Worm (Caenorhabditis elegans) whole organism, midembryonic: Measurements from ENCODE around the gene dct-5.

Experiments used
- T22C8.4 ChIP-seq: fragments of 200-800 bp; sonication (Bioruptor generic); IDR thresholded peaks from 2 replicates; pipeline ENCODE4 v1.3.6; 2022; ENCODE audit warnings: missing genetic modification characterization, missing compliant biosample characterization
- cog-1 ChIP-seq: sonication (generic microtip); optimal IDR thresholded peaks from 2 replicates; lab custom pipeline; 2016; ENCODE audit warnings: missing genetic modification characterization, missing compliant biosample characterization
- flt-1 ChIP-seq: fragments of 200-800 bp; sonication (Bioruptor generic); IDR thresholded peaks from 2 replicates; pipeline ENCODE4 v1.3.6; 2022; ENCODE audit warnings: missing genetic modification characterization, missing compliant biosample characterization
- klf-2 ChIP-seq: fragments of 200-800 bp; sonication (Bioruptor generic); conservative IDR thresholded peaks from 2 replicates; pipeline ENCODE4 v1.3.6; 2022; ENCODE audit warnings: missing genetic modification reagents, missing genetic modification characterization, missing compliant biosample characterization
- med-1 ChIP-seq: sonication (generic microtip); optimal IDR thresholded peaks from 2 replicates; lab custom pipeline; 2017; ENCODE audit warnings: missing genetic modification characterization, mild to moderate bottlenecking, missing compliant biosample characterization, antibody characterized with exemption, missing genetic modification reagents; ENCODE audit not compliant: insufficient read depth
- ref-1 ChIP-seq: fragments of 200-800 bp; sonication (Bioruptor generic); conservative IDR thresholded peaks from 2 replicates; pipeline ENCODE4 v1.3.6; 2022; ENCODE audit warnings: missing genetic modification reagents, missing genetic modification characterization, missing compliant biosample characterization
- tab-1 ChIP-seq: fragments of 200-800 bp; sonication (Bioruptor generic); IDR thresholded peaks from 2 replicates; pipeline ENCODE4 v1.3.6; 2022; ENCODE audit warnings: missing genetic modification characterization, missing compliant biosample characterization
- ztf-23 ChIP-seq: fragments of 200-800 bp; sonication (Bioruptor generic); IDR thresholded peaks from 2 replicates; pipeline ENCODE4 v1.3.6; 2022; ENCODE audit warnings: missing genetic modification reagents, missing genetic modification characterization, missing compliant biosample characterization
- ztf-29 ChIP-seq: fragments of 200-800 bp; sonication (Bioruptor generic); IDR thresholded peaks from 2 replicates; pipeline ENCODE4 v1.3.6; 2022; ENCODE audit warnings: missing genetic modification reagents, missing genetic modification characterization, missing compliant biosample characterization

The dct-5 gene

DNA sequence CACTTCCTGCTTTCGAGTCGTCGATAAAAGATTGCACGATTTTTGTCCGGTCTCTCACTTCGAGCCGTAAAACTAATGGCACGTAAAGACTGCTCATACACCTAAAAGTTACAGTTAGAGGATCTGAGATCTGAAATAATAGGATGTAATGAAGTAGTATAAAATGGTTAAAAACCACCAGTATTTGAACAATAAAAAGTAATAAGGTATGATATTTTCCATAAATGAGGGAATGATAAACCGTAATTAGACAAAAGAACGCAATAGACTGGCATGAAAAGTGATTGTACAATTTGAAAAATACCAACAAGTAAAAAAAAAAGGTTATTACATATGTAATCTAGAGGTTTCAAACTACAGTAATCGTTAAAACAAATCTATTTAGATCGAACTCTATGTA is 43.6 kb downstream of the dct-5 start, which contains the start of gene brap-2:
Gene brap-2, minus strand, starts transcription at position 101 of the 400 bp plus-strand sequence.
- TF ChIP-seq klf-2 (GFP tag; lab: Robert Waterston, UW), result no peak
- TF ChIP-seq cog-1 (tag; lab: Kevin White, UChicago), result no peak
- no peak for TF ChIP-seq med-1 (GFP tag; lab: Kevin White, UChicago)

DNA sequence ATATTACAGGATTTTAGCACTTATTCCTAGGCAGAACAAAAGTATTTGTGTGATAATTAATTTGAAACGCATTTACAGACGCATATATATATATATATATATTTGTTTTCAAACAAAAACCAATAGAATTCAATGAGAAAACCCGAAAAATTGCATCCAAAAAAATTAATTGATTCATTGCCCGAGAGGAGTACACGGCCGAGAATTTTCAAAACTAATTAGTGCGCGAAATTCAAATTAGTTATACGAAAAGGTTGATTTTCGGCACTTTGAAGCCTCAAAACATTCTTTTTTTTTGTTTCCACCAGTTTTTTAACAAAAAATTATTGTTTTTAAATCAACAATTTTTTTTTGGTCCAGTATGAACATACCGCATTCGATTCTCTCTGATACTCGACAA is 45.3 kb downstream of the dct-5 start:
- no peak for TF ChIP-seq klf-2 (GFP tag; lab: Robert Waterston, UW)
- TF ChIP-seq tab-1 (GFP tag; lab: Robert Waterston, UW), result no peak
- no peak for TF ChIP-seq cog-1 (tag; lab: Kevin White, UChicago)
- TF ChIP-seq med-1 (GFP tag; lab: Kevin White, UChicago), result no peak
- TF ChIP-seq ztf-29 (GFP tag; lab: Robert Waterston, UW), result no peak
- TF ChIP-seq ztf-23, result no peak
- no peak for TF ChIP-seq flt-1 (GFP tag; lab: Robert Waterston, UW)
- no peak for TF ChIP-seq T22C8.4
- no peak for TF ChIP-seq ref-1 (GFP tag; lab: Robert Waterston, UW)

DNA sequence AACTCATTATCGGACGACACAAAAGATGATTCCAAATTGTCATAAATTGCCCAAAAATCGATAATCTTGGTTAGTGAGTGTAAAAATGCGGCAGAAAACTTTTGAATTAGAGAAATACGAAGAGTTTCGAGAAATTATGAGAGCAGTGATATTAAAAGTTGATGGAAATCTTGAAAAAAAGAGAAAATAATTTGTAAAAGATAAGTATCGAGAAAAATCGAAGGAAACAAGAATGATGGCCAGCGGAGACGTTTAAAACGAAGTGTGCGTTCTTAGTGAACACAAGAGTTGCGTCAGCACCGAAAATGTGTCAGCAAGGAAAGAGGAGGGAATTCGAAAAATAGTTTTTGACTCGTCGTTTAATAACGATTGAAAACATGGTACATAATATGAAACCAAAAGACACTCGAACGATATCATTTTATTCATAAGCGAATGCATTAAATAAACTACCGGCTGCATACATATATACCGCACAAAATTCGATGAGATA is 46.9 kb downstream of the dct-5 start, which contains the start of gene ndx-6:
Gene ndx-6, minus strand, starts transcription at position 51 of the 493 bp plus-strand sequence.
- TF ChIP-seq cog-1 (tag; lab: Kevin White, UChicago) (peak; percentile 46), ztf-23 (peak; percentile 73), ref-1 (GFP tag; lab: Robert Waterston, UW) (no peak), med-1 (GFP tag; lab: Kevin White, UChicago) (no peak), T22C8.4 (0 out of 2 replicates have a peak, but pooled peaks have one; percentile 10), ztf-29 (GFP tag; lab: Robert Waterston, UW) (no peak), klf-2 (GFP tag; lab: Robert Waterston, UW) (no peak), flt-1 (GFP tag; lab: Robert Waterston, UW) (peak; percentile 83), tab-1 (GFP tag; lab: Robert Waterston, UW) (0 out of 2 replicates have a peak, but pooled peaks have one; percentile 39)

DNA sequence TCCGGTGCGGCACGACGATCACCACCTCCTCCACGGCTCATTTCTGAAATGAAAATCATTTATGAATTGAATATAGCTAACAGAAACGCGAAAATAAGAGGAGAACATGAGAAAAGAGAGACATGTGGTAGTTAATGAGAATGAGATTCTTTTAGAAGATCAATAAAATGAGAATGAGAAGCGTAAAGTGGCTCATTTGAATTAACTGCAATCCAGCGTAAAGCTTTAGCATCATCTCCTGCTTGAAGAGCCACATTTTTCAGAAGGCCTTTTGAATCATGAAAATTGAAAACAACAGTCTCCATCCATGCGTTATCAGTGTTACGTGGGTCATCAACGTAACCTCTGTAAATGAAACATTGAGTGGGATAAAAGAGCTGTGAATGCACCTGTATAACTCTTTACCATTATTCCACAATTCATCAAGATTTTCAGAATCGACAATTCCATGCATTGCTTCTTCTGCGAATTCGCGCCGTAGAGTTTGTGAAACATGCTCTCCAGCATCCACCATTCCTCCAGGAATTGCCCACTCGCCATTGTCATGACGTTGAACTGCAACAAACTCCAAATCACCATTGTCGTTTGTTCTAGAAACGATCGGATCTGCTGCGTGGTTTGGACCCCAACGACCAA is 47.8 kb downstream of the dct-5 start, which contains the start of gene rsp-4:
Gene rsp-4, minus strand, starts transcription at position 51 of the 636 bp plus-strand sequence.
- no peak for TF ChIP-seq flt-1 (GFP tag; lab: Robert Waterston, UW)
- TF ChIP-seq ztf-23, result no peak
- no peak for TF ChIP-seq tab-1 (GFP tag; lab: Robert Waterston, UW)
- TF ChIP-seq ztf-29 (GFP tag; lab: Robert Waterston, UW), result no peak
- no peak for TF ChIP-seq klf-2 (GFP tag; lab: Robert Waterston, UW)
- TF ChIP-seq ref-1 (GFP tag; lab: Robert Waterston, UW), result no peak
- no peak for TF ChIP-seq T22C8.4
- no peak for TF ChIP-seq med-1 (GFP tag; lab: Kevin White, UChicago)
- no peak for TF ChIP-seq cog-1 (tag; lab: Kevin White, UChicago)

DNA sequence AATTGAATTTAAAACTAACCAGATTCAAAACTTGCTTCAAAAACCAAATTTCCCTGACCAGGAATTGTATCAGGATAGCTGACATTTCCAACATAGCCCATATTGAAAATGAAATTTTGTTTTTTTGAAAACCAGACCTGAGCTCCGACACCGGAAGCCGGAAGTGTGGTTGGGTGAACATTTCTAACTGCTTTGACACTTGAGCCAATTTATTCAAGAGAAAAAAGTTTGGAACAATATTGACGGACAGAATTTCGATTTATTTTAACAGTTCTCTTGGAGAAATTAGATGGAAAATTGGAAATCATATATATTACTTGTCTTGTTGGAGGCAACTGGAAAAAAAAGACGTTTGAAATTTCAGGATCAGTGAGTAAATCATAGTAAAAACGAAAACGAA is 49.5 kb downstream of the dct-5 start, which contains the start of gene ccpp-6:
Gene ccpp-6, minus strand, starts transcription at position 101 of the 400 bp plus-strand sequence.
- TF ChIP-seq ref-1 (GFP tag; lab: Robert Waterston, UW) (no peak), ztf-29 (GFP tag; lab: Robert Waterston, UW) (no peak), cog-1 (tag; lab: Kevin White, UChicago) (no peak), flt-1 (GFP tag; lab: Robert Waterston, UW) (no peak), T22C8.4 (no peak)
